Fruit fly (Drosophila melanogaster) ovary, adult (tissue): Measurements from ENCODE around the gene Pmm2.

Experiments used
- CG17801 ChIP-seq: fragments of 200-800 bp; optimal IDR thresholded peaks from 2 replicates; lab custom pipeline; 2019; ENCODE audit warnings: missing biosample characterization, mild to moderate bottlenecking, missing genetic modification characterization, moderate library complexity; ENCODE audit not compliant: partially characterized antibody

Pmm2 gene

dm6 chr3L:12564284-12564683, 29.9 kb downstream of the Pmm2 start:
- no peak for TF ChIP-seq CG17801 (GFP tag; lab: Kevin White, UChicago)

DNA sequence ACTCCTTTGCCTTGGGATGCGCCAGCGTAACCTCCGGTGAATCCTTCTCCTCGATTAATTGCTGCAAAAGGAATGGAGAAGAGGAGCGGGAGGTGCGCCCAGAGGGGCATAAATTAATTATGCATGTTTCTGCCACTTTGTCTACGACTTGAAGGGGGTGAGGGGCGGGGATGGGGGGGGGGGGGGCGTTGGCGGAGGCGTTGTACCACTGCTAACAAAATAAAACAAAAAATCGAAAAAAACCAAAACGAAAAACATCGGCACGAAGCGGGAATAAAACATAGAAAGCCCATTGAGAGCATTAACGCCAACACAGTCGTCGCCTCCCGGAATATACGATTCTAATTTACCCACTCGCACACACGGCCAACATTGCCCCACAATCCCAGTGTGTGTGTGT, 30.6 kb downstream of the Pmm2 start:
- TF ChIP-seq CG17801 (GFP tag; lab: Kevin White, UChicago): no peak

DNA sequence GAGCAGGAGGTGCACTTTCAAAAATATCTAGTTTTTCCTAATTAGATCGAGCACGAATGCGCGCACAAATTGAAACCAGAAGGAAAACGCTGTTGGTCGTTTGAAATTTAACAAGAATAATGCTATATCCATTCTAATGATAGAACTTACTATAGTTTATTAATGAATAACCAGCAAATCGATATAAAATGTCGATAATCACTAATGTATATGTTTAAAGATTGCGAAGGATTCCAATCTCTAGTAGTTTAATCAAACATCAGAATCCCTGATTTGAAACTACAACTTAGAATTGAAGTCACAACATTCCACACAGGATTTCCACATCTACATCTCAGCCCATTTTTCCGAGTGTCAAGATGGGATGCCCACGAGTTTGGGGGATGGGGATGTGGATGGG, 31.0 kb downstream of the Pmm2 start:
- TF ChIP-seq CG17801 (GFP tag; lab: Kevin White, UChicago): no peak

dm6 chr3L:12566065-12566730, 31.8 kb downstream of the Pmm2 start:
- TF ChIP-seq CG17801 (GFP tag; lab: Kevin White, UChicago): no peak

dm6 chr3L:12572366-12572765, 38.0 kb downstream of the Pmm2 start, which contains the start of gene sowah:
Gene sowah (minus strand): TSS chr3L:12572542.
- TF ChIP-seq CG17801 (GFP tag; lab: Kevin White, UChicago): no peak

DNA sequence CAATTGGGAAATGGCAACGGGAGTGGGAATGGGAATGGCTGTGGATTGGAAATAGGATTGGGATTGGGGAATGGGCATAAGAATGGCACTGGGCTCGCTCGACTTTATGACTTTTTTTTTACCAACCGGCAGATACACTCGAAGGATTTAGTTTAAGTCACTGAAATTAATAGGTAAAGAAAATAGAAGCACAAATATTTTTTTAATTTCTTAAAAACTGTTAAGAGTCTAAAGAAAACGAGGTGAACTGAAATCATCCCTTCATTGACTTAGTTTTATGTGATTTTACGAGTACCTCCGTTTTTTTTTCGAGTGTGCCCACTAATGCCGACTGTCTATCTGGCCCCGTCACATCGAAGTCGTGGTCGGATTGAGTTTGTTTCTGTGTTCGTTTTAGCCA, 40.5 kb downstream of the Pmm2 start:
- no peak for TF ChIP-seq CG17801 (GFP tag; lab: Kevin White, UChicago)

- TF ChIP-seq CG17801 (GFP tag; lab: Kevin White, UChicago): no peak
Measured at dm6 chr3L:12580212-12580676, 45.9 kb downstream of the Pmm2 start, which contains the start of gene ara. Gene ara (plus strand): TSS chr3L:12580672.

dm6 chr3L:12584977-12585376, 50.6 kb downstream of the Pmm2 start:
- no peak for TF ChIP-seq CG17801 (GFP tag; lab: Kevin White, UChicago)
